Worm (Caenorhabditis elegans): ENCODE data around the gene dyf-7.

DNA sequence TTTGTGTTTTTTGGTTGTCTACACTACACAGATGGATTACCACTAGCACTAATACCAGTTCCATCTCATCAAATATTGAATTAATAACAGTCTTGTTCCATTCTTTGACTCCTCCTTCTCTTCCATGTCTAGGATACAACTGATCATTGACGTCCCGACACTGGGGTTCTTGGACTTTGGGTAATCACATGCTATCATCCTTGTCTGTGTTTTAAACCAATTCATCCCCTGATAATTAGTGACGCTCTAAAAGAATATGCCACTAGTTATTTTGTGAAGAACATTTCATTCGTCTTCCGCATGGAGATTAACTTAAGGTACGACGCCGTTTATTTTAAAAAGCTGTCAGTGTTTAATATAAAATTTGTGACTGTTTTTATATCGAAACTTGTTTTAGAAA is 8.0 kb upstream of the dyf-7 start, which contains the start of gene npr-18:
- TF ChIP-seq him-1 (tag; optimal IDR thresholded peaks at IDR 0.05) (no peak), dao-5 (tag; optimal IDR thresholded peaks at IDR 0.05) (no peak)
